Worm (Caenorhabditis elegans) whole organism, young adult: ENCODE results near the gene frk-1.
A peak's percentile ranks its signal among the peaks of the same experiment; 100 is the strongest.

Experiments
- B0336.3 ChIP-seq: fragments of 200-800 bp; sonication (Bioruptor generic); IDR thresholded peaks from 2 replicates; pipeline ENCODE4 v1.3.6; 2022; ENCODE audit warnings: missing genetic modification characterization, missing compliant biosample characterization
- C17E4.6 ChIP-seq: fragments of 200-800 bp; sonication (Bioruptor generic); IDR thresholded peaks from 2 replicates; pipeline ENCODE4 v1.3.6; 2022; ENCODE audit warnings: missing genetic modification reagents, missing genetic modification characterization, missing compliant biosample characterization
- F33H1.4 ChIP-seq: fragments of 200-800 bp; sonication (Bioruptor generic); IDR thresholded peaks from 2 replicates; pipeline ENCODE4 v1.3.6; 2022; ENCODE audit warnings: missing genetic modification reagents, missing genetic modification characterization, missing compliant biosample characterization
- F49E8.2 ChIP-seq: sonication (generic microtip); optimal IDR thresholded peaks from 3 replicates; lab custom pipeline; 2017; ENCODE audit warnings: missing genetic modification characterization, mild to moderate bottlenecking, missing compliant biosample characterization, antibody characterized with exemption, moderate library complexity; ENCODE audit not compliant: insufficient read depth
- F52B5.7 ChIP-seq: sonication (generic microtip); optimal IDR thresholded peaks from 2 replicates; lab custom pipeline; 2016; ENCODE audit warnings: mild to moderate bottlenecking, missing genetic modification characterization, missing compliant biosample characterization
- F57A8.1 ChIP-seq: fragments of 200-800 bp; sonication (Bioruptor generic); optimal IDR thresholded peaks from 2 replicates; lab custom pipeline; 2018; ENCODE audit warnings: mild to moderate bottlenecking, missing genetic modification characterization, moderate library complexity, missing compliant biosample characterization
- K11D2.4 ChIP-seq: fragments of 200-800 bp; sonication (Bioruptor generic); IDR thresholded peaks from 2 replicates; pipeline ENCODE4 v1.3.6; 2022; ENCODE audit warnings: missing genetic modification reagents, missing genetic modification characterization, missing compliant biosample characterization
- T07F8.4 ChIP-seq: sonication (generic microtip); optimal IDR thresholded peaks from 2 replicates; lab custom pipeline; 2016; ENCODE audit warnings: mild to moderate bottlenecking, missing genetic modification characterization, moderate library complexity, missing compliant biosample characterization
- Y53F4B.3 ChIP-seq: fragments of 200-800 bp; sonication (Bioruptor generic); IDR thresholded peaks from 2 replicates; pipeline ENCODE4 v1.3.6; 2022; ENCODE audit warnings: missing genetic modification reagents, missing genetic modification characterization, missing compliant biosample characterization
- Y67H2A.10 ChIP-seq: fragments of 200-800 bp; sonication (Bioruptor generic); conservative IDR thresholded peaks from 2 replicates; pipeline ENCODE4 v1.3.6; 2022; ENCODE audit warnings: missing genetic modification reagents, missing genetic modification characterization, missing compliant biosample characterization
- Y95B8A.8 ChIP-seq: fragments of 200-800 bp; sonication (Bioruptor generic); IDR thresholded peaks from 2 replicates; pipeline ENCODE4 v1.3.6; 2022; ENCODE audit warnings: missing genetic modification reagents, missing genetic modification characterization, missing compliant biosample characterization
- ZK185.1 ChIP-seq: sonication (generic microtip); optimal IDR thresholded peaks from 2 replicates; lab custom pipeline; 2016; ENCODE audit warnings: mild to moderate bottlenecking, missing genetic modification characterization, missing compliant biosample characterization; ENCODE audit not compliant: poor library complexity, severe bottlenecking
- akir-1 ChIP-seq: fragments of 200-800 bp; sonication (Bioruptor generic); optimal IDR thresholded peaks from 2 replicates; lab custom pipeline; 2018; ENCODE audit warnings: mild to moderate bottlenecking, missing genetic modification characterization, moderate library complexity, missing compliant biosample characterization
- ama-1 ChIP-seq, 3 experiments: fragments of 150-350 bp in 1 of 3; sonication (generic microtip) in 2 of 3; optimal IDR thresholded peaks; 2 replicates each; lab custom pipeline; 2014 to 2018; ENCODE audit warnings: missing biosample characterization in 2 of 3, missing genetic modification characterization in 2 of 3, missing genetic modification reagents in 2 of 3
- athp-1 ChIP-seq: sonication (generic microtip); optimal IDR thresholded peaks from 2 replicates; lab custom pipeline; 2017; ENCODE audit warnings: mild to moderate bottlenecking, missing genetic modification characterization, missing compliant biosample characterization
- attf-5 ChIP-seq: fragments of 200-800 bp; sonication (Bioruptor generic); optimal IDR thresholded peaks from 2 replicates; lab custom pipeline; 2018; ENCODE audit warnings: mild to moderate bottlenecking, missing genetic modification characterization, missing compliant biosample characterization
- attf-6 ChIP-seq: fragments of 200-800 bp; sonication (Bioruptor generic); IDR thresholded peaks from 2 replicates; pipeline ENCODE4 v1.3.6; 2022; ENCODE audit warnings: missing genetic modification reagents, missing genetic modification characterization, missing compliant biosample characterization
- bed-1 ChIP-seq: fragments of 200-800 bp; sonication (Bioruptor generic); IDR thresholded peaks from 2 replicates; pipeline ENCODE4 v1.3.6; 2022; ENCODE audit warnings: missing genetic modification reagents, missing genetic modification characterization, missing compliant biosample characterization
- ccch-3 ChIP-seq: fragments of 200-800 bp; sonication (Bioruptor generic); optimal IDR thresholded peaks from 2 replicates; lab custom pipeline; 2018; ENCODE audit warnings: mild to moderate bottlenecking, missing genetic modification characterization, missing compliant biosample characterization
- cebp-2 ChIP-seq: fragments of 200-800 bp; sonication (Bioruptor generic); IDR thresholded peaks from 2 replicates; pipeline ENCODE4 v1.3.6; 2022; ENCODE audit warnings: missing genetic modification characterization, missing compliant biosample characterization
- ceh-27 ChIP-seq: fragments of 200-800 bp; sonication (Bioruptor generic); optimal IDR thresholded peaks from 2 replicates; lab custom pipeline; 2018; ENCODE audit warnings: mild to moderate bottlenecking, missing genetic modification characterization, moderate library complexity, missing compliant biosample characterization
- dpff-1 ChIP-seq: sonication (generic microtip); optimal IDR thresholded peaks from 2 replicates; lab custom pipeline; 2017; ENCODE audit warnings: mild to moderate bottlenecking, missing genetic modification characterization, missing compliant biosample characterization
- dpl-1 ChIP-seq: fragments of 150-350 bp; optimal IDR thresholded peaks from 2 replicates; lab custom pipeline; 2014; ENCODE audit warnings: missing biosample characterization, missing genetic modification reagents, missing genetic modification characterization
- efl-1 ChIP-seq: fragments of 150-350 bp; optimal IDR thresholded peaks from 2 replicates; lab custom pipeline; 2014; ENCODE audit warnings: missing biosample characterization, missing genetic modification reagents, missing genetic modification characterization
- fkh-3 ChIP-seq: sonication (generic microtip); optimal IDR thresholded peaks from 2 replicates; lab custom pipeline; 2016; ENCODE audit warnings: mild to moderate bottlenecking, missing genetic modification characterization, missing compliant biosample characterization
- gei-17 ChIP-seq: fragments of 200-800 bp; sonication (Bioruptor generic); optimal IDR thresholded peaks from 2 replicates; lab custom pipeline; 2018; ENCODE audit warnings: mild to moderate bottlenecking, missing genetic modification characterization, missing compliant biosample characterization
- him-1 ChIP-seq: sonication (generic microtip); optimal IDR thresholded peaks from 2 replicates; lab custom pipeline; 2016; ENCODE audit warnings: missing genotype, missing genetic modification reagents, missing genetic modification characterization, missing compliant biosample characterization
- hlh-26 ChIP-seq: fragments of 200-800 bp; sonication (Bioruptor generic); conservative IDR thresholded peaks from 2 replicates; pipeline ENCODE4 v1.3.6; 2022; ENCODE audit warnings: missing genetic modification reagents, missing genetic modification characterization, missing compliant biosample characterization
- hrde-1 ChIP-seq: sonication (generic microtip); optimal IDR thresholded peaks from 2 replicates; lab custom pipeline; 2016; ENCODE audit warnings: missing genetic modification characterization, mild to moderate bottlenecking, missing compliant biosample characterization, moderate library complexity, missing genotype, missing genetic modification reagents, borderline replicate concordance
- hsf-1 ChIP-seq: fragments of 200-800 bp; sonication (Bioruptor generic); IDR thresholded peaks from 2 replicates; pipeline ENCODE4 v1.3.6; 2022; ENCODE audit warnings: missing genetic modification reagents, missing genetic modification characterization, missing compliant biosample characterization
- let-526 ChIP-seq: fragments of 200-800 bp; sonication (Bioruptor generic); IDR thresholded peaks from 2 replicates; pipeline ENCODE4 v1.3.6; 2022; ENCODE audit warnings: missing genetic modification reagents, missing genetic modification characterization, missing compliant biosample characterization
- lin-35 ChIP-seq, 3 experiments: fragments of 150-350 bp in 2 of 3; sonication (generic microtip) in 1 of 3; optimal IDR thresholded peaks; 2 replicates each; lab custom pipeline; 2014 to 2018; ENCODE audit warnings: missing biosample characterization in 3 of 3, missing genetic modification characterization in 3 of 3, missing genetic modification reagents in 3 of 3
- lin-40 ChIP-seq: sonication (generic microtip); optimal IDR thresholded peaks from 2 replicates; lab custom pipeline; 2016; ENCODE audit warnings: missing genetic modification characterization, mild to moderate bottlenecking, missing compliant biosample characterization, missing genotype, missing genetic modification reagents
- madf-6 ChIP-seq: fragments of 200-800 bp; sonication (Bioruptor generic); IDR thresholded peaks from 2 replicates; pipeline ENCODE4 v1.3.6; 2022; ENCODE audit warnings: missing genetic modification reagents, missing genetic modification characterization, missing compliant biosample characterization
- mcd-1 ChIP-seq: fragments of 200-800 bp; sonication (Bioruptor generic); IDR thresholded peaks from 2 replicates; pipeline ENCODE4 v1.3.6; 2022; ENCODE audit warnings: missing genetic modification reagents, missing genetic modification characterization, missing compliant biosample characterization
- nfya-1 ChIP-seq: sonication (generic microtip); optimal IDR thresholded peaks from 2 replicates; lab custom pipeline; 2017; ENCODE audit warnings: antibody characterized with exemption, missing compliant biosample characterization, missing genetic modification characterization, borderline replicate concordance; ENCODE audit not compliant: insufficient read depth
- nfya-2 ChIP-seq: fragments of 200-800 bp; sonication (Bioruptor generic); IDR thresholded peaks from 2 replicates; pipeline ENCODE4 v1.3.6; 2022; ENCODE audit warnings: missing genetic modification reagents, missing genetic modification characterization, missing compliant biosample characterization
- rcor-1 ChIP-seq: fragments of 200-800 bp; sonication (Bioruptor generic); IDR thresholded peaks from 2 replicates; pipeline ENCODE4 v1.3.6; 2022; ENCODE audit warnings: missing genetic modification reagents, missing genetic modification characterization, missing compliant biosample characterization
- rpc-1 ChIP-seq, 2 experiments: fragments of 150-350 bp in 1 of 2; sonication (generic microtip) in 1 of 2; optimal IDR thresholded peaks; 2 replicates each; lab custom pipeline; 2014 to 2018; ENCODE audit warnings: missing biosample characterization in 1 of 2, missing genetic modification characterization in 1 of 2, missing genetic modification reagents in 1 of 2, missing genotype in 1 of 2
- sdz-38 ChIP-seq: sonication (generic microtip); optimal IDR thresholded peaks from 2 replicates; lab custom pipeline; 2016; ENCODE audit warnings: missing genotype, missing genetic modification characterization, missing compliant biosample characterization
- somi-1 ChIP-seq: fragments of 200-800 bp; sonication (Bioruptor generic); optimal IDR thresholded peaks from 2 replicates; lab custom pipeline; 2018; ENCODE audit warnings: mild to moderate bottlenecking, missing genetic modification characterization, missing compliant biosample characterization
- tbp1 ChIP-seq: fragments of 200-800 bp; sonication (Bioruptor generic); optimal IDR thresholded peaks from 2 replicates; lab custom pipeline; 2018; ENCODE audit warnings: mild to moderate bottlenecking, missing genetic modification characterization, missing compliant biosample characterization
- unc-130 ChIP-seq: sonication (generic microtip); optimal IDR thresholded peaks from 2 replicates; lab custom pipeline; 2016; ENCODE audit warnings: missing genetic modification reagents, missing genetic modification characterization, missing compliant biosample characterization
- zim-3 ChIP-seq: sonication (generic microtip); optimal IDR thresholded peaks from 2 replicates; lab custom pipeline; 2017; ENCODE audit warnings: mild to moderate bottlenecking, missing genetic modification characterization, moderate library complexity, missing compliant biosample characterization
- ztf-18 ChIP-seq: sonication (generic microtip); optimal IDR thresholded peaks from 2 replicates; lab custom pipeline; 2016; ENCODE audit warnings: missing genotype, mild to moderate bottlenecking, missing genetic modification characterization, missing compliant biosample characterization
- ztf-3 ChIP-seq: fragments of 200-800 bp; sonication (Bioruptor generic); optimal IDR thresholded peaks from 2 replicates; lab custom pipeline; 2018; ENCODE audit warnings: mild to moderate bottlenecking, missing genetic modification characterization, missing compliant biosample characterization
- ztf-6 ChIP-seq: fragments of 200-800 bp; sonication (Bioruptor generic); IDR thresholded peaks from 2 replicates; pipeline ENCODE4 v1.3.6; 2022; ENCODE audit warnings: missing genetic modification reagents, missing genetic modification characterization, missing compliant biosample characterization

Gene frk-1

ce11 chrIV:9994895-9995394, 48.0 kb upstream of the frk-1 start, which contains the start of gene uba-1 (continued):
- peak; percentile 94 for TF ChIP-seq efl-1 (GFP tag; lab: Kevin White, UChicago)
- TF ChIP-seq let-526 (GFP tag; lab: Robert Waterston, UW) = no peak
- TF ChIP-seq dpff-1 (tag; lab: Kevin White, UChicago) = no peak
- 0 out of 2 replicates have a peak, but pooled peaks have one; percentile 18 for TF ChIP-seq K11D2.4 (GFP tag; lab: Robert Waterston, UW)
- TF ChIP-seq ama-1 (optimal IDR thresholded peaks at IDR 0.05; lab: Kevin White, UChicago) = no peak
- TF ChIP-seq ama-1 (GFP tag; optimal IDR thresholded peaks at IDR 0.05; lab: Kevin White, UChicago) = peak; percentile 28 to 37
- TF ChIP-seq bed-1 (GFP tag; lab: Robert Waterston, UW) = no peak
- TF ChIP-seq him-1 = no peak
- TF ChIP-seq somi-1 = no peak
- peak; percentile 87 for TF ChIP-seq ZK185.1 (tag; lab: Kevin White, UChicago)
- peak; percentile 53 for TF ChIP-seq athp-1 (tag; lab: Kevin White, UChicago)
- 0 out of 2 replicates have a peak, but pooled peaks have one; percentile 25 for TF ChIP-seq attf-6 (GFP tag; lab: Robert Waterston, UW)
- no peak for TF ChIP-seq Y95B8A.8
- TF ChIP-seq sdz-38 = no peak
- TF ChIP-seq ztf-6 (GFP tag; lab: Robert Waterston, UW) = no peak
- peak; percentile 94 for TF ChIP-seq B0336.3 (GFP tag; lab: Robert Waterston, UW)
- TF ChIP-seq ztf-3 (GFP tag; lab: Kevin White, UChicago) = no peak
- TF ChIP-seq rcor-1 (GFP tag; lab: Robert Waterston, UW) = 0 out of 2 replicates have a peak, but pooled peaks have one; percentile 6
- peak; percentile 67 for TF ChIP-seq F33H1.4 (GFP tag; lab: Robert Waterston, UW)
- TF ChIP-seq Y67H2A.10 = no peak
- TF ChIP-seq ccch-3 (GFP tag; lab: Kevin White, UChicago) = no peak
- peak; percentile 55 for TF ChIP-seq unc-130 (GFP tag; lab: Kevin White, UChicago)
- TF ChIP-seq madf-6 = peak; percentile 94
- no peak for TF ChIP-seq akir-1
- TF ChIP-seq fkh-3 (tag; lab: Kevin White, UChicago) = no peak
- peak; percentile 31 for TF ChIP-seq lin-40 (tag; lab: Kevin White, UChicago)
- TF ChIP-seq mcd-1 (GFP tag; lab: Robert Waterston, UW) = peak; percentile 58; the same call in 1 of the 2 replicates
- TF ChIP-seq zim-3 = no peak
- TF ChIP-seq C17E4.6 (GFP tag; lab: Robert Waterston, UW) = peak; percentile 77
- TF ChIP-seq dpl-1 (GFP tag; lab: Kevin White, UChicago) = peak; percentile 79
- TF ChIP-seq tbp1 (GFP tag; lab: Kevin White, UChicago) = peak; percentile 42
- peak; percentile 35 for TF ChIP-seq F52B5.7 (tag; lab: Kevin White, UChicago)
- peak; percentile 36 for TF ChIP-seq hrde-1 (tag; lab: Kevin White, UChicago)
- TF ChIP-seq cebp-2 (GFP tag; lab: Robert Waterston, UW) = no peak
- TF ChIP-seq ceh-27 = peak; percentile 46
- no peak for TF ChIP-seq F57A8.1 (GFP tag; lab: Kevin White, UChicago)
- peak; percentile 45 for TF ChIP-seq attf-5 (GFP tag; lab: Kevin White, UChicago)
- no peak for TF ChIP-seq gei-17
- TF ChIP-seq hlh-26 (GFP tag; lab: Robert Waterston, UW) = no peak
- TF ChIP-seq lin-35 (GFP tag; optimal IDR thresholded peaks at IDR 0.05; lab: Kevin White, UChicago) = peak; percentile 13 to 77 (median 48)
- no peak for TF ChIP-seq T07F8.4
- TF ChIP-seq nfya-2 (GFP tag; lab: Robert Waterston, UW) = no peak
- TF ChIP-seq nfya-1 (tag; lab: Kevin White, UChicago) = no peak
- peak; percentile 53 for TF ChIP-seq F49E8.2 (tag; lab: Kevin White, UChicago)
- no peak for TF ChIP-seq rpc-1 (optimal IDR thresholded peaks at IDR 0.05; lab: Kevin White, UChicago)
- no peak for TF ChIP-seq rpc-1 (tag; optimal IDR thresholded peaks at IDR 0.05; lab: Kevin White, UChicago)
- TF ChIP-seq ztf-18 = no peak
- no peak for TF ChIP-seq Y53F4B.3
- peak; percentile 97 for TF ChIP-seq hsf-1 (GFP tag; lab: Robert Waterston, UW)
